Fruit fly (Drosophila melanogaster) whole organism, embryonic: Measurements from ENCODE around the gene Acat1.
A peak's percentile ranks its signal among the peaks of the same experiment; 100 is the strongest.

ENCODE experiments used
- Atf6 ChIP-seq: fragments of 200-800 bp; sonication (Bioruptor generic); IDR thresholded peaks from 2 replicates; pipeline ENCODE4 v1.3.6; 2022; ENCODE audit warnings: missing biosample characterization, missing genetic modification characterization
- CG1024 ChIP-seq: fragments of 200-800 bp; sonication (Bioruptor generic); IDR thresholded peaks from 2 replicates; pipeline ENCODE4 v1.3.6; 2022; ENCODE audit warnings: missing biosample characterization, missing genetic modification characterization
- CG10462 ChIP-seq: fragments of 200-800 bp; sonication (Bioruptor generic); optimal IDR thresholded peaks from 2 replicates; lab custom pipeline; 2016; ENCODE audit warnings: missing biosample characterization, missing genetic modification characterization
- CG10543 ChIP-seq: fragments of 200-800 bp; sonication (Bioruptor generic); optimal IDR thresholded peaks from 3 replicates; lab custom pipeline; 2017; ENCODE audit warnings: missing biosample characterization, mild to moderate bottlenecking, missing genetic modification characterization, moderate library complexity
- CG12236 ChIP-seq: fragments of 200-800 bp; sonication (Bioruptor generic); optimal IDR thresholded peaks from 2 replicates; lab custom pipeline; 2016; ENCODE audit warnings: missing biosample characterization, missing genetic modification characterization
- CG1832 ChIP-seq: fragments of 200-800 bp; sonication (Bioruptor generic); optimal IDR thresholded peaks from 2 replicates; lab custom pipeline; 2017; ENCODE audit warnings: missing biosample characterization, mild to moderate bottlenecking, missing genetic modification characterization, inconsistent platforms
- CG18476 ChIP-seq: fragments of 200-800 bp; sonication (Bioruptor generic); optimal IDR thresholded peaks from 2 replicates; lab custom pipeline; 2016; ENCODE audit warnings: missing biosample characterization, mild to moderate bottlenecking, missing genetic modification characterization
- CG2120 ChIP-seq: fragments of 200-800 bp; sonication (Bioruptor generic); optimal IDR thresholded peaks from 3 replicates; lab custom pipeline; 2016; ENCODE audit warnings: missing biosample characterization, missing genetic modification characterization
- CG30020 ChIP-seq: fragments of 200-800 bp; optimal IDR thresholded peaks from 2 replicates; lab custom pipeline; 2019; ENCODE audit warnings: missing biosample characterization, mild to moderate bottlenecking, missing genetic modification characterization, moderate library complexity
- CG31224 ChIP-seq: fragments of 200-800 bp; sonication (Bioruptor generic); IDR thresholded peaks from 2 replicates; pipeline ENCODE4 v1.3.6; 2022; ENCODE audit warnings: missing biosample characterization, missing genetic modification characterization
- CG33213 ChIP-seq: fragments of 200-800 bp; sonication (Bioruptor generic); optimal IDR thresholded peaks from 3 replicates; lab custom pipeline; 2016; ENCODE audit warnings: missing biosample characterization, missing genetic modification characterization
- CG34224 ChIP-seq: fragments of 200-800 bp; sonication (Bioruptor generic); IDR thresholded peaks from 3 replicates; pipeline ENCODE4 v1.3.6; 2022; ENCODE audit warnings: missing biosample characterization, missing genetic modification characterization; ENCODE audit not compliant: partially characterized antibody
- CG7963 ChIP-seq: fragments of 200-800 bp; sonication (Bioruptor generic); IDR thresholded peaks from 3 replicates; pipeline ENCODE4 v1.3.6; 2022; ENCODE audit warnings: missing biosample characterization, missing genetic modification characterization; ENCODE audit not compliant: partially characterized antibody
- CG8281 ChIP-seq: fragments of 200-800 bp; sonication (Bioruptor generic); optimal IDR thresholded peaks from 2 replicates; lab custom pipeline; 2018; ENCODE audit warnings: missing biosample characterization, mild to moderate bottlenecking, missing genetic modification characterization, moderate library complexity
- Deaf1 ChIP-seq: fragments of 200-800 bp; optimal IDR thresholded peaks from 3 replicates; lab custom pipeline; 2019; ENCODE audit warnings: missing biosample characterization, mild to moderate bottlenecking, missing genetic modification characterization, moderate library complexity
- Eip74EF ChIP-seq, 2 experiments: fragments of 200-800 bp in 1 of 2; fragments of >200 bp in 1 of 2; sonication (Bioruptor generic) in 1 of 2; optimal IDR thresholded peaks; 2 replicates each; lab custom pipeline; 2017 to 2019; ENCODE audit warnings: missing biosample characterization in 2 of 2, missing genetic modification characterization in 2 of 2, mild to moderate bottlenecking in 1 of 2, moderate library complexity in 1 of 2
- Fer1 ChIP-seq: fragments of 200-800 bp; sonication (Bioruptor generic); optimal IDR thresholded peaks from 2 replicates; lab custom pipeline; 2017; ENCODE audit warnings: missing biosample characterization, mild to moderate bottlenecking, missing genetic modification characterization
- HLH4C ChIP-seq: fragments of 200-800 bp; sonication (Bioruptor generic); IDR thresholded peaks from 3 replicates; pipeline ENCODE4 v1.3.6; 2022; ENCODE audit warnings: missing biosample characterization, missing genetic modification characterization; ENCODE audit not compliant: partially characterized antibody
- HLH54F ChIP-seq: fragments of 200-800 bp; sonication (Bioruptor generic); optimal IDR thresholded peaks from 3 replicates; lab custom pipeline; 2016; ENCODE audit warnings: missing biosample characterization, missing genetic modification characterization
- Med ChIP-seq: fragments of 200-800 bp; sonication (Bioruptor generic); peaks from one replicate; lab custom pipeline; 2016; ENCODE audit warnings: missing biosample characterization, missing genetic modification characterization, mild to moderate bottlenecking, inconsistent platforms, moderate library complexity
- Mrtf ChIP-seq: fragments of 200-800 bp; sonication (Bioruptor generic); IDR thresholded peaks from 3 replicates; pipeline ENCODE4 v1.3.6; 2022; ENCODE audit warnings: missing biosample characterization, missing genetic modification characterization
- Ravus ChIP-seq: fragments of 200-800 bp; sonication (Bioruptor generic); IDR thresholded peaks from 2 replicates; pipeline ENCODE4 v1.3.6; 2022; ENCODE audit warnings: missing biosample characterization, missing genetic modification characterization
- Vsx1 ChIP-seq: fragments of 200-800 bp; sonication (Bioruptor generic); optimal IDR thresholded peaks from 2 replicates; lab custom pipeline; 2017; ENCODE audit warnings: missing biosample characterization, mild to moderate bottlenecking, missing genetic modification characterization, missing genetic modification reagents
- ac ChIP-seq: fragments of 200-800 bp; sonication (Bioruptor generic); optimal IDR thresholded peaks from 3 replicates; lab custom pipeline; 2017; ENCODE audit warnings: missing biosample characterization, mild to moderate bottlenecking, missing genetic modification characterization
- ara ChIP-seq: fragments of 200-800 bp; sonication (Bioruptor generic); IDR thresholded peaks from 2 replicates; pipeline ENCODE4 v1.3.6; 2022; ENCODE audit warnings: missing biosample characterization, missing genetic modification characterization
- ase ChIP-seq: fragments of 200-800 bp; sonication (Bioruptor generic); IDR thresholded peaks from 3 replicates; pipeline ENCODE4 v1.3.6; 2022; ENCODE audit warnings: missing biosample characterization, missing genetic modification characterization
- bsh ChIP-seq, 2 experiments: fragments of 200-800 bp; sonication (Bioruptor generic); optimal IDR thresholded peaks; 2 replicates each; lab custom pipeline; 2017 to 2018; ENCODE audit warnings: mild to moderate bottlenecking in 2 of 2, missing biosample characterization in 2 of 2, missing genetic modification characterization in 2 of 2, moderate library complexity in 1 of 2
- btn ChIP-seq: fragments of 200-800 bp; sonication (Bioruptor generic); optimal IDR thresholded peaks from 2 replicates; lab custom pipeline; 2016; ENCODE audit warnings: missing biosample characterization, missing genetic modification characterization
- cato ChIP-seq: fragments of 200-800 bp; sonication (Bioruptor generic); optimal IDR thresholded peaks from 2 replicates; lab custom pipeline; 2016; ENCODE audit warnings: missing biosample characterization, missing genetic modification characterization, borderline replicate concordance
- chm ChIP-seq: fragments of 200-800 bp; sonication (Bioruptor generic); IDR thresholded peaks from 2 replicates; pipeline ENCODE4 v1.3.6; 2022; ENCODE audit warnings: missing biosample characterization, missing genetic modification characterization
- crol ChIP-seq: fragments of 200-800 bp; sonication (Bioruptor generic); IDR thresholded peaks from 2 replicates; pipeline ENCODE4 v1.3.6; 2022; ENCODE audit warnings: missing biosample characterization, missing genetic modification characterization
- dan ChIP-seq: fragments of 200-800 bp; sonication (Bioruptor generic); IDR thresholded peaks from 2 replicates; pipeline ENCODE4 v1.3.6; 2022; ENCODE audit warnings: missing biosample characterization, missing genetic modification characterization
- en ChIP-seq: fragments of 200-800 bp; sonication (Bioruptor generic); optimal IDR thresholded peaks from 2 replicates; lab custom pipeline; 2016; ENCODE audit warnings: missing biosample characterization, missing genetic modification characterization
- gcm ChIP-seq: fragments of 200-800 bp; sonication (Bioruptor generic); optimal IDR thresholded peaks from 2 replicates; lab custom pipeline; 2019; ENCODE audit warnings: missing biosample characterization, mild to moderate bottlenecking, missing genetic modification characterization, moderate library complexity
- hkb ChIP-seq, 2 experiments: fragments of 200-800 bp in 1 of 2; fragments of >200 bp in 1 of 2; sonication (Bioruptor generic) in 1 of 2; IDR thresholded peaks in 1 of 2; optimal IDR thresholded peaks in 1 of 2; 2 replicates each; pipeline versions ENCODE4 v1.3.6 to Lab custom; 2017 to 2022; ENCODE audit warnings: missing biosample characterization in 1 of 2, missing genetic modification characterization in 1 of 2
- klu ChIP-seq: fragments of 200-800 bp; sonication (Bioruptor generic); IDR thresholded peaks from 2 replicates; pipeline ENCODE4 v1.3.6; 2022; ENCODE audit warnings: missing biosample characterization, missing genetic modification characterization
- mld ChIP-seq: fragments of 200-800 bp; sonication (Bioruptor generic); IDR thresholded peaks from 3 replicates; pipeline ENCODE4 v1.3.6; 2022; ENCODE audit warnings: missing biosample characterization, missing genetic modification characterization; ENCODE audit not compliant: partially characterized antibody
- nerfin-2 ChIP-seq: fragments of 200-800 bp; sonication (Bioruptor generic); IDR thresholded peaks from 2 replicates; pipeline ENCODE4 v1.3.6; 2022; ENCODE audit warnings: missing biosample characterization, missing genetic modification characterization; ENCODE audit not compliant: partially characterized antibody
- pfk ChIP-seq: fragments of 200-800 bp; sonication (Bioruptor generic); optimal IDR thresholded peaks from 2 replicates; lab custom pipeline; 2018; ENCODE audit warnings: missing biosample characterization, mild to moderate bottlenecking, missing genetic modification characterization, moderate library complexity
- ro ChIP-seq: fragments of 200-800 bp; sonication (Bioruptor generic); IDR thresholded peaks from 2 replicates; pipeline ENCODE4 v1.3.6; 2022; ENCODE audit warnings: missing biosample characterization, missing genetic modification characterization
- run ChIP-seq: fragments of 200-800 bp; sonication (Bioruptor generic); optimal IDR thresholded peaks from 3 replicates; lab custom pipeline; 2018; ENCODE audit warnings: missing biosample characterization, mild to moderate bottlenecking, missing genetic modification characterization
- scrt ChIP-seq: fragments of 200-800 bp; sonication (Bioruptor generic); optimal IDR thresholded peaks from 2 replicates; lab custom pipeline; 2018; ENCODE audit warnings: missing biosample characterization, mild to moderate bottlenecking, missing genetic modification characterization, moderate library complexity
- so ChIP-seq: fragments of 200-800 bp; sonication (Bioruptor generic); IDR thresholded peaks from 3 replicates; pipeline ENCODE4 v1.3.6; 2022; ENCODE audit warnings: missing biosample characterization, missing genetic modification characterization
- twi ChIP-seq: fragments of 200-800 bp; optimal IDR thresholded peaks from 2 replicates; lab custom pipeline; 2019; ENCODE audit warnings: missing biosample characterization, mild to moderate bottlenecking, missing genetic modification characterization, moderate library complexity
- zen ChIP-seq: fragments of 200-800 bp; sonication (Bioruptor generic); optimal IDR thresholded peaks from 3 replicates; lab custom pipeline; 2018; ENCODE audit warnings: missing biosample characterization, mild to moderate bottlenecking, missing genetic modification characterization, moderate library complexity
- zf30C ChIP-seq: fragments of 200-800 bp; sonication (Bioruptor generic); optimal IDR thresholded peaks from 3 replicates; lab custom pipeline; 2018; ENCODE audit warnings: missing biosample characterization, mild to moderate bottlenecking, missing genetic modification characterization

Gene Acat1

dm6 chrX:7937588-7938481 lies 49.2 kb upstream of the Acat1 start (continued):
- TF ChIP-seq chm (GFP tag; lab: Robert Waterston, UW) (peak; percentile 54; the same call in 1 of the 2 replicates), HLH4C (GFP tag; lab: Robert Waterston, UW) (no peak), cato (peak; percentile 74), bsh (GFP tag; optimal IDR thresholded peaks at IDR 0.05; lab: Kevin White, UChicago) (peak; percentile 66 to 87), zen (tag; lab: Kevin White, UChicago) (peak; percentile 54), Med (GFP tag; lab: Kevin White, UChicago) (peak; percentile 92), so (peak; percentile 59; the same call in 1 of the 3 replicates), HLH54F (GFP tag; lab: Kevin White, UChicago) (peak; percentile 56), Atf6 (GFP tag; lab: Robert Waterston, UW) (peak; percentile 23; the same call in 1 of the 2 replicates), run (peak; percentile 66), ara (GFP tag; lab: Robert Waterston, UW) (peak; percentile 47; the same call in 1 of the 2 replicates), CG7963 (GFP tag; lab: Robert Waterston, UW) (no peak), CG31224 (GFP tag; lab: Robert Waterston, UW) (no peak), CG8281 (tag; lab: Kevin White, UChicago) (peak; percentile 65), hkb (optimal IDR thresholded peaks at IDR 0.05; lab: Kevin White, UChicago) (no peak), hkb (GFP tag; IDR thresholded peaks at IDR 0.05; lab: Robert Waterston, UW) (peak; percentile 61; the same call in 1 of the 2 replicates), ro (GFP tag; lab: Robert Waterston, UW) (peak; percentile 65), Vsx1 (GFP tag; lab: Kevin White, UChicago) (peak; percentile 22), CG2120 (GFP tag; lab: Kevin White, UChicago) (peak; percentile 55), Deaf1 (tag; lab: Kevin White, UChicago) (peak; percentile 27), scrt (GFP tag; lab: Kevin White, UChicago) (peak; percentile 48), Mrtf (GFP tag; lab: Robert Waterston, UW) (0 out of 3 replicates have a peak, but pooled peaks have one; percentile 9), CG33213 (peak; percentile 58), Fer1 (GFP tag; lab: Kevin White, UChicago) (peak; percentile 64), klu (GFP tag; lab: Robert Waterston, UW) (peak; percentile 61; the same call in 1 of the 2 replicates), pfk (GFP tag; lab: Kevin White, UChicago) (no peak), CG1832 (GFP tag; lab: Kevin White, UChicago) (peak; percentile 55), mld (GFP tag; lab: Robert Waterston, UW) (no peak), ac (GFP tag; lab: Kevin White, UChicago) (peak; percentile 32), crol (GFP tag; lab: Robert Waterston, UW) (peak; percentile 74), btn (GFP tag; lab: Kevin White, UChicago) (peak; percentile 59), CG10462 (GFP tag; lab: Kevin White, UChicago) (peak; percentile 77), CG30020 (tag; lab: Kevin White, UChicago) (peak; percentile 38), gcm (peak; percentile 78), twi (tag; lab: Kevin White, UChicago) (peak; percentile 56), ase (GFP tag; lab: Robert Waterston, UW) (peak; percentile 51; the same call in 1 of the 3 replicates), CG34224 (GFP tag; lab: Robert Waterston, UW) (no peak), Eip74EF (GFP tag; optimal IDR thresholded peaks at IDR 0.05; lab: Kevin White, UChicago) (peak in 1 of 2 experiments; percentile 75), CG1024 (GFP tag; lab: Robert Waterston, UW) (0 out of 2 replicates have a peak, but pooled peaks have one; percentile 42), dan (GFP tag; lab: Robert Waterston, UW) (peak; percentile 61), CG12236 (peak; percentile 64), nerfin-2 (GFP tag; lab: Robert Waterston, UW) (no peak), zf30C (GFP tag; lab: Kevin White, UChicago) (no peak), CG10543 (GFP tag; lab: Kevin White, UChicago) (peak; percentile 70), en (GFP tag; lab: Kevin White, UChicago) (peak; percentile 79), CG18476 (GFP tag; lab: Kevin White, UChicago) (peak; percentile 66), Ravus (GFP tag; lab: Robert Waterston, UW) (no peak)
